Worm (Caenorhabditis elegans) whole organism, L4 larva: ENCODE measurements around the gene ZK809.8.

Source experiments
- F10B5.3 ChIP-seq: sonication (generic microtip); optimal IDR thresholded peaks from 2 replicates; lab custom pipeline; 2016; ENCODE audit warnings: mild to moderate bottlenecking, missing genetic modification characterization, missing compliant biosample characterization
- F26F4.8 ChIP-seq: fragments of 200-800 bp; sonication (Bioruptor generic); conservative IDR thresholded peaks from 2 replicates; pipeline ENCODE4 v1.3.6; 2022; ENCODE audit warnings: missing genetic modification characterization, missing compliant biosample characterization
- F37D6.2 ChIP-seq: sonication (generic microtip); optimal IDR thresholded peaks from 2 replicates; lab custom pipeline; 2016; ENCODE audit warnings: mild to moderate bottlenecking, missing genetic modification characterization, missing compliant biosample characterization
- T20F7.1 ChIP-seq: fragments of 200-800 bp; sonication (Bioruptor generic); optimal IDR thresholded peaks from 2 replicates; lab custom pipeline; 2018; ENCODE audit warnings: mild to moderate bottlenecking, missing genetic modification characterization, missing compliant biosample characterization
- Y105C5A.15 ChIP-seq: fragments of 200-800 bp; sonication (Bioruptor generic); IDR thresholded peaks from 2 replicates; pipeline ENCODE4 v1.3.6; 2022; ENCODE audit warnings: missing genetic modification characterization, missing compliant biosample characterization
- Y75B8A.6 ChIP-seq: fragments of 200-800 bp; sonication (Bioruptor generic); IDR thresholded peaks from 2 replicates; pipeline ENCODE4 v1.3.6; 2022; ENCODE audit warnings: missing genetic modification reagents, missing genetic modification characterization, missing compliant biosample characterization
- ZK546.5 ChIP-seq, 2 experiments: sonication (generic microtip); optimal IDR thresholded peaks; 2 replicates each; lab custom pipeline; 2017; ENCODE audit warnings: missing biosample characterization in 2 of 2, missing genetic modification characterization in 2 of 2
- ceh-20 ChIP-seq: fragments of 200-800 bp; sonication (Bioruptor generic); IDR thresholded peaks from 2 replicates; pipeline ENCODE4 v1.3.6; 2022; ENCODE audit warnings: missing genetic modification reagents, missing genetic modification characterization, missing compliant biosample characterization
- ceh-44 ChIP-seq: fragments of 200-800 bp; sonication (Bioruptor generic); IDR thresholded peaks from 2 replicates; pipeline ENCODE4 v1.3.6; 2022; ENCODE audit warnings: missing genetic modification reagents, missing genetic modification characterization, missing compliant biosample characterization
- ceh-62 ChIP-seq: sonication (generic microtip); optimal IDR thresholded peaks from 2 replicates; lab custom pipeline; 2017; ENCODE audit warnings: missing biosample characterization, missing genetic modification characterization
- ceh-82 ChIP-seq: sonication (generic microtip); optimal IDR thresholded peaks from 2 replicates; lab custom pipeline; 2017; ENCODE audit warnings: missing biosample characterization, missing genetic modification characterization
- ctbp-1 ChIP-seq: fragments of 200-800 bp; sonication (Bioruptor generic); IDR thresholded peaks from 2 replicates; pipeline ENCODE4 v1.3.6; 2022; ENCODE audit warnings: missing genetic modification reagents, missing genetic modification characterization, missing compliant biosample characterization
- daf-16 ChIP-seq, 3 experiments: sonication (generic microtip); optimal IDR thresholded peaks; 2 replicates each; lab custom pipeline; 2016 to 2017; ENCODE audit warnings: missing genetic modification characterization in 3 of 3, missing genetic modification reagents in 3 of 3, mild to moderate bottlenecking in 2 of 3, missing compliant biosample characterization in 2 of 3, missing biosample characterization in 1 of 3, moderate library complexity in 1 of 3
- daf-19 ChIP-seq: fragments of 200-800 bp; sonication (Bioruptor generic); conservative IDR thresholded peaks from 2 replicates; pipeline ENCODE4 v1.3.6; 2022; ENCODE audit warnings: missing genetic modification characterization, missing compliant biosample characterization
- daf-8 ChIP-seq: fragments of 200-800 bp; sonication (Bioruptor generic); IDR thresholded peaks from 2 replicates; pipeline ENCODE4 v1.3.6; 2022; ENCODE audit warnings: missing genetic modification characterization, missing compliant biosample characterization
- dmd-6 ChIP-seq: fragments of 200-800 bp; sonication (Bioruptor generic); IDR thresholded peaks from 2 replicates; pipeline ENCODE4 v1.3.6; 2022; ENCODE audit warnings: missing genetic modification reagents, missing genetic modification characterization, missing compliant biosample characterization
- dmd-9 ChIP-seq: fragments of 200-800 bp; sonication (Bioruptor generic); IDR thresholded peaks from 2 replicates; pipeline ENCODE4 v1.3.6; 2022; ENCODE audit warnings: missing genetic modification reagents, missing genetic modification characterization, missing compliant biosample characterization
- dpl-1 ChIP-seq: fragments of 150-350 bp; optimal IDR thresholded peaks from 2 replicates; lab custom pipeline; 2014; ENCODE audit warnings: missing biosample characterization, missing genetic modification reagents, missing genetic modification characterization
- duxl-1 ChIP-seq: sonication (generic microtip); optimal IDR thresholded peaks from 2 replicates; lab custom pipeline; 2016; ENCODE audit warnings: mild to moderate bottlenecking, missing genetic modification characterization, moderate library complexity, missing compliant biosample characterization; ENCODE audit not compliant: poor library complexity
- dve-1 ChIP-seq: sonication (generic microtip); optimal IDR thresholded peaks from 2 replicates; lab custom pipeline; 2017; ENCODE audit warnings: antibody characterized with exemption, mild to moderate bottlenecking, missing genetic modification characterization, missing compliant biosample characterization; ENCODE audit not compliant: insufficient read depth
- hif-1 ChIP-seq, 2 experiments: sonication (generic microtip); optimal IDR thresholded peaks; 2 replicates each; lab custom pipeline; 2016 to 2017; ENCODE audit warnings: missing compliant biosample characterization in 2 of 2, missing genetic modification characterization in 2 of 2, missing genetic modification reagents in 2 of 2, missing genotype in 2 of 2, mild to moderate bottlenecking in 1 of 2
- hlh-11 ChIP-seq: fragments of 200-800 bp; sonication (Bioruptor generic); optimal IDR thresholded peaks from 2 replicates; lab custom pipeline; 2018; ENCODE audit warnings: mild to moderate bottlenecking, missing genetic modification characterization, missing compliant biosample characterization
- hlh-30 ChIP-seq: sonication (generic microtip); optimal IDR thresholded peaks from 2 replicates; lab custom pipeline; 2017; ENCODE audit warnings: antibody characterized with exemption, mild to moderate bottlenecking, missing genetic modification characterization, missing compliant biosample characterization; ENCODE audit not compliant: insufficient read depth
- hmg-1.1 ChIP-seq: fragments of 200-800 bp; sonication (Bioruptor generic); IDR thresholded peaks from 2 replicates; pipeline ENCODE4 v1.3.6; 2022; ENCODE audit warnings: missing genetic modification reagents, missing genetic modification characterization, missing compliant biosample characterization
- jun-1 ChIP-seq: fragments of 150-350 bp; optimal IDR thresholded peaks from 2 replicates; lab custom pipeline; 2014; ENCODE audit warnings: missing biosample characterization, missing genetic modification reagents, missing genetic modification characterization
- lin-13 ChIP-seq: fragments of 150-350 bp; optimal IDR thresholded peaks from 2 replicates; lab custom pipeline; 2014; ENCODE audit warnings: missing biosample characterization, missing genetic modification reagents, missing genetic modification characterization
- lin-29 ChIP-seq: fragments of 200-800 bp; sonication (Bioruptor generic); IDR thresholded peaks from 2 replicates; pipeline ENCODE4 v1.3.6; 2022; ENCODE audit warnings: missing genetic modification reagents, missing genetic modification characterization, missing compliant biosample characterization
- lin-38 ChIP-seq: fragments of 200-800 bp; sonication (Bioruptor generic); IDR thresholded peaks from 2 replicates; pipeline ENCODE4 v1.3.6; 2022; ENCODE audit warnings: missing genetic modification reagents, missing genetic modification characterization, missing compliant biosample characterization
- lsy-2 ChIP-seq, 2 experiments: fragments of 150-350 bp in 1 of 2; sonication (generic microtip) in 1 of 2; optimal IDR thresholded peaks; 2 replicates each; lab custom pipeline; 2014 to 2017; ENCODE audit warnings: missing biosample characterization in 2 of 2, missing genetic modification characterization in 2 of 2
- madf-5 ChIP-seq, 2 experiments: fragments of 200-800 bp; sonication (Bioruptor generic); IDR thresholded peaks; 2 replicates each; pipeline ENCODE4 v1.3.6; 2022; ENCODE audit warnings: missing compliant biosample characterization in 2 of 2, missing genetic modification characterization in 2 of 2
- madf-9 ChIP-seq: fragments of 200-800 bp; sonication (Bioruptor generic); conservative IDR thresholded peaks from 2 replicates; pipeline ENCODE4 v1.3.6; 2022; ENCODE audit warnings: missing genetic modification reagents, missing genetic modification characterization, missing compliant biosample characterization
- mdl-1 ChIP-seq, 2 experiments: fragments of 150-350 bp in 1 of 2; sonication (generic microtip) in 1 of 2; optimal IDR thresholded peaks; 2 replicates each; lab custom pipeline; 2014 to 2017; ENCODE audit warnings: missing biosample characterization in 2 of 2, missing genetic modification characterization in 2 of 2
- mdt-29 ChIP-seq: fragments of 200-800 bp; sonication (Bioruptor generic); IDR thresholded peaks from 2 replicates; pipeline ENCODE4 v1.3.6; 2022; ENCODE audit warnings: missing genetic modification reagents, missing genetic modification characterization, missing compliant biosample characterization
- mep-1 ChIP-seq: fragments of 150-350 bp; sonication (generic microtip); optimal IDR thresholded peaks from 3 replicates; lab custom pipeline; 2014; ENCODE audit warnings: missing biosample characterization, missing genetic modification characterization
- mes-2 ChIP-seq: sonication (generic microtip); optimal IDR thresholded peaks from 2 replicates; lab custom pipeline; 2016; ENCODE audit warnings: missing genotype, mild to moderate bottlenecking, missing genetic modification characterization, missing compliant biosample characterization; ENCODE audit not compliant: poor library complexity, severe bottlenecking
- mxl-3 ChIP-seq: fragments of 200-800 bp; sonication (Bioruptor generic); optimal IDR thresholded peaks from 2 replicates; lab custom pipeline; 2018; ENCODE audit warnings: mild to moderate bottlenecking, missing genetic modification characterization, missing compliant biosample characterization
- nhr-11 ChIP-seq: fragments of 150-350 bp; optimal IDR thresholded peaks from 2 replicates; lab custom pipeline; 2014; ENCODE audit warnings: missing biosample characterization, missing genetic modification characterization
- nhr-28 ChIP-seq: fragments of 150-350 bp; optimal IDR thresholded peaks from 2 replicates; lab custom pipeline; 2014; ENCODE audit warnings: missing biosample characterization, missing genetic modification characterization
- nhr-41 ChIP-seq: fragments of 200-800 bp; sonication (Bioruptor generic); IDR thresholded peaks from 2 replicates; pipeline ENCODE4 v1.3.6; 2022; ENCODE audit warnings: missing genetic modification reagents, missing genetic modification characterization, missing compliant biosample characterization
- rbr-2 ChIP-seq: sonication (generic microtip); optimal IDR thresholded peaks from 2 replicates; lab custom pipeline; 2016; ENCODE audit warnings: missing genotype, missing genetic modification characterization, missing compliant biosample characterization
- tag-97 ChIP-seq: fragments of 200-800 bp; sonication (Bioruptor generic); IDR thresholded peaks from 2 replicates; pipeline ENCODE4 v1.3.6; 2022; ENCODE audit warnings: missing genetic modification characterization, missing compliant biosample characterization
- unc-130 ChIP-seq: sonication (generic microtip); optimal IDR thresholded peaks from 2 replicates; lab custom pipeline; 2016; ENCODE audit warnings: missing genetic modification reagents, missing genetic modification characterization, missing compliant biosample characterization
- unc-39 ChIP-seq: sonication (generic microtip); optimal IDR thresholded peaks from 2 replicates; lab custom pipeline; 2017; ENCODE audit warnings: missing biosample characterization, missing genetic modification characterization
- unc-62 ChIP-seq, 3 experiments: fragments of 150-350 bp in 1 of 3; sonication (generic microtip); optimal IDR thresholded peaks in 2 of 3; peaks in 1 of 3; 1 replicate in 1 of 3; 2 replicates in 2 of 3; lab custom pipeline; 2014 to 2017; ENCODE audit warnings: missing biosample characterization in 3 of 3, missing genetic modification characterization in 3 of 3, missing genetic modification reagents in 3 of 3, missing genotype in 1 of 3
- vab-7 ChIP-seq: fragments of 200-800 bp; sonication (Bioruptor generic); IDR thresholded peaks from 2 replicates; pipeline ENCODE4 v1.3.6; 2022; ENCODE audit warnings: missing genetic modification reagents, missing genetic modification characterization, missing compliant biosample characterization

The ZK809.8 gene

DNA sequence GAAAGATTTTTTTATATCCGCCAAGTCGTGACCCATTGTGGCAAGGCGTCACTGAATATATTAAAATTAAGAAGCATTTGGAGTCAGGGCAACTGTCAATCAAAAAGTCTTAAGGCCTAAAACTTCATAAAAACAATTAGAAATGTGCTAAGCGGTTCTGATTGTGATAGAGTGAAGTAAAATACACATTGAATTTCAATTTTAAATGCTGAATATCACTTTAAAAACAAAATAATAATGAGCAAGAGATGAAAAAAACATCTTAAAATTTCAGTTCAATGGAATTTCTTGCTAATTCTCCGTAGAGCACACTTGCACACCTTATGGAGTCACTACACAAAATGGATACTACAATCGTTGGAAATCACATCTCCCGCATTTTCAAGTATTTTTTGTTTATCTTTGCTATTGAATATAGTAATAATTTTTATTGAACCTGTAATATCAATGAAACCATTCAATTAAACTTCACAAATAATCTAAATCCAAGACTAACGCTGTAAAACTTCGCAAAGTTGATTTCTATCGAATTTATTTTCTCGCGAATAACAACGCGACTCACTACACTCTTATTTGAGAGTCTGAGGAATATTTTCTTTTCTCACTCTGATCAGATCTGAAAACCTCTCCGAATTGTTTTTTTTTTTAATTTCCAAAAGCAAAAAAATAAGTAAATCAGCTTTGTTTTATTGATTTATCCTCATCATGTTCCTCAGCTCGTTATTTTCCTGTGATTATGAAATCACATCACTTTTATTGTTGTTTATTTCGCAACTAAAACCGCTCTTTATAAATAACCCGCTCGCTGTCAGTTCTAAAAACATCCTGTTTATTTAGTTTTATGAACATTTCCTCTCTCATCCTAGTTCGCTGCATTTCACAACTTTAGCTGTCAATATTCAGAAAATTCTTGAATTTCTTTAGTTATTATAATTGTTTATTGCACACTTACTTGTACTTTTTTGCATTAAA is 13.1 kb downstream of the ZK809.8 start, which contains the start of gene mars-1:
TSS of gene mars-1 (minus strand) at position 51 of the 972 bp plus-strand sequence.
- TF ChIP-seq madf-5 (GFP tag; IDR thresholded peaks at IDR 0.05; lab: Robert Waterston, UW) (no peak), lsy-2 (tag; optimal IDR thresholded peaks at IDR 0.05; lab: Kevin White, UChicago) (peak; percentile 12 to 80), F37D6.2 (tag; lab: Kevin White, UChicago) (peak; percentile 33), mep-1 (tag; lab: Kevin White, UChicago) (peak; percentile 78), mxl-3 (GFP tag; lab: Kevin White, UChicago) (peak; percentile 52), hmg-1.1 (GFP tag; lab: Robert Waterston, UW) (0 out of 2 replicates have a peak, but pooled peaks have one; percentile 14), nhr-41 (GFP tag; lab: Robert Waterston, UW) (no peak), mdt-29 (GFP tag; lab: Robert Waterston, UW) (no peak), jun-1 (tag; lab: Kevin White, UChicago) (no peak), lin-13 (GFP tag; lab: Kevin White, UChicago) (peak; percentile 64), dmd-6 (GFP tag; lab: Robert Waterston, UW) (0 out of 2 replicates have a peak, but pooled peaks have one; percentile 20), nhr-28 (peak; percentile 41), unc-130 (GFP tag; lab: Kevin White, UChicago) (peak; percentile 50), hlh-30 (peak; percentile 64), ceh-82 (tag; lab: Kevin White, UChicago) (no peak), F10B5.3 (tag; lab: Kevin White, UChicago) (no peak), hif-1 (tag; optimal IDR thresholded peaks at IDR 0.05; lab: Kevin White, UChicago) (peak in 1 of 2 experiments; percentile 74), hlh-11 (tag; lab: Kevin White, UChicago) (peak; percentile 64), vab-7 (GFP tag; lab: Robert Waterston, UW) (no peak), mdl-1 (tag; optimal IDR thresholded peaks at IDR 0.05; lab: Kevin White, UChicago) (peak in 1 of 2 experiments; percentile 15), nhr-11 (tag; lab: Kevin White, UChicago) (peak; percentile 66), unc-62 (GFP tag; optimal IDR thresholded peaks at IDR 0.05 in 1 of 2; lab: Kevin White, UChicago) (peak in 1 of 2 experiments; percentile 51), unc-62 (tag; optimal IDR thresholded peaks at IDR 0.05; lab: Kevin White, UChicago) (no peak), dpl-1 (GFP tag; lab: Kevin White, UChicago) (peak; percentile 62), ceh-44 (0 out of 2 replicates have a peak, but pooled peaks have one; percentile 33), daf-8 (no peak), rbr-2 (tag; lab: Kevin White, UChicago) (peak; percentile 62), lin-38 (GFP tag; lab: Robert Waterston, UW) (peak; percentile 96), mes-2 (tag; lab: Kevin White, UChicago) (peak; percentile 82), dve-1 (tag; lab: Kevin White, UChicago) (peak; percentile 45), T20F7.1 (GFP tag; lab: Kevin White, UChicago) (peak; percentile 81), daf-19 (no peak), dmd-9 (GFP tag; lab: Robert Waterston, UW) (peak; percentile 36; the same call in 1 of the 2 replicates), daf-16 (GFP tag; optimal IDR thresholded peaks at IDR 0.05; lab: Kevin White, UChicago) (peak in 1 of 2 experiments; percentile 50), daf-16 (tag; optimal IDR thresholded peaks at IDR 0.05; lab: Kevin White, UChicago) (peak; percentile 55), ctbp-1 (no peak), ZK546.5 (tag; optimal IDR thresholded peaks at IDR 0.05; lab: Kevin White, UChicago) (no peak)

DNA sequence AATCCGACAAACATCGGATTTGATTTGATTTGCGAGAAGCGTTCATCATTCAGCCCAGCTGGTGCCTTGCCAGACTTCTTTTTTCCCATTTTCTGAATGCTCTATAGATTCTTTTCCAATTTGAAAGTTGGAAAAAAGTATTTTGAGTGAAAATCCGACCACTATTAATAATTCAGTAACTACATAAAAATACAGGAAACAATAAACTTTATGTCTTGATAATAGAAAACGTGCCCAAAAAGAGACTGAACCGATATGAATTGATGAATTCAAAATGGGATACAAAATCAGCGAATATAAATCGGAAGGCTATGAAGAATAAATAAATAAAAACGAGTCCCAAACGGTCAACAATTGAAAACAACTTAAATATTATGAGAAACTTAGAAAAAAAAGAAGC is 17.1 kb downstream of the ZK809.8 start, which contains the start of gene F58B3.4:
TSS of gene F58B3.4 (minus strand) at position 101 of the 400 bp plus-strand sequence.
- TF ChIP-seq vab-7 (GFP tag; lab: Robert Waterston, UW) (no peak), hif-1 (tag; optimal IDR thresholded peaks at IDR 0.05; lab: Kevin White, UChicago) (no peak), ceh-44 (no peak), madf-9 (GFP tag; lab: Robert Waterston, UW) (no peak), unc-130 (GFP tag; lab: Kevin White, UChicago) (no peak), F26F4.8 (GFP tag; lab: Robert Waterston, UW) (no peak), ceh-20 (GFP tag; lab: Robert Waterston, UW) (no peak), ceh-62 (tag; lab: Kevin White, UChicago) (no peak), duxl-1 (no peak), mdt-29 (GFP tag; lab: Robert Waterston, UW) (no peak), lin-29 (GFP tag; lab: Robert Waterston, UW) (no peak), tag-97 (no peak), unc-39 (tag; lab: Kevin White, UChicago) (no peak), mxl-3 (GFP tag; lab: Kevin White, UChicago) (no peak), Y105C5A.15 (GFP tag; lab: Robert Waterston, UW) (no peak), Y75B8A.6 (GFP tag; lab: Robert Waterston, UW) (no peak)
